Worm (Caenorhabditis elegans) whole organism, mixed stage, embryonic: ENCODE data around the gene sri-34.
"Not testable (repeated sequence)": the region's sequence is repeated elsewhere in the genome, so short reads cannot be mapped to it uniquely, and the experiment has no call there.

ENCODE experiments used
- elt-1 ChIP-seq: sonication (generic microtip); optimal IDR thresholded peaks from 2 replicates; lab custom pipeline; 2017; ENCODE audit warnings: missing genetic modification characterization, mild to moderate bottlenecking, missing compliant biosample characterization, antibody characterized with exemption, moderate library complexity, borderline replicate concordance; ENCODE audit not compliant: insufficient read depth
- elt-3 ChIP-seq: fragments of 150-350 bp; optimal IDR thresholded peaks from 2 replicates; lab custom pipeline; 2014; ENCODE audit warnings: missing biosample characterization, missing genetic modification characterization

DNA sequence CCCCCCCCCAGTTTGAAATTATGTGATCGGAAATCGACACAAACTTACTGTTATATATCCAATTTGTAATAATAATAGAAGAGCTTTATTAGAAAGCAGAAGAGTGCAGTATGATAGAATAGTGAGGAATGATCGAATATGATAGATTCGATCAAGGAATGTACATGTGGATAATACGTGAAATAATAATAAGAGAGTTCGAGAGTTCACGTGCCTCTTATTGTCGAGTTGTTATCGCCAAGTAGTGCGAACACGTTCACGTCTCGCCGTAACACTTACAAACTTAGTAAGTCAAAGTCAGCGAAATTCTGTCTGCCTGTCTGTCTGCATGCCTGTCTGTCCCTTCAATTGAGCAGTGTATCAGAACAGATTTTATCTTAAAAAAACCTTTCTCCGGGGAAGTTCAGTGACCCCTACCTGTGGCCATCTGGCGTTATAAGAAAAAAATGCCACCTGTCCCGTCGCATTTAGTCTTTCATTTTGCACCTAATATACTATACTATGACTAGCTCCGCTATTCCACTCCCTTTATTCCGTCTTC is 24.5 kb upstream of the sri-34 start, which contains the start of the genes Y27F2A.6 and Y27F2A.8:
- TF ChIP-seq elt-3, elt-1: not testable (repeated sequence)
